Fruit fly (Drosophila melanogaster): ENCODE data around the gene CG31381.

DNA sequence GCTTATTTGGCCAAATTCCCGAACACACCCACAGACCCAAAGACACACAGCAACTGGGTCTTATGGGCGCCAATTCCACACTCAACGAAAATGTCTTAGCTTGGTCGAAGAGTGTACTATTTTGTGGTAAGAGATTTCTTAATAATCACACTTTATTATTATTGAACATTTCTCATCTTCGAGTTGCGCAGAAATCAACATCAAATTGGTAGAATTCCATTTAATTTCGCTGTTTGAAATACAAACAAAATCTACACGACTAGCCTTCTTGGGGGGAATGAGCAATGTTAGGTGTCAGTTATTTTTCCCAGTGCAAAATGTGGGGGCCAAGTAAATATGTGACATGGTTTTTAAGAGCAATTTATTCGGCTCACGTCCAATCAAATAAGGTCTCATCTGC lies 14.1 kb downstream of the CG31381 start:
- TF ChIP-seq CG8478 (optimal IDR thresholded peaks at IDR 0.05) (no peak), CTCF (optimal IDR thresholded peaks at IDR 0.05) (no peak)

Measured in S2 (cell line).